Worm (Caenorhabditis elegans): ENCODE results near the gene F43D2.7.

ce11 chrV:14610781-14611180 lies 29.2 kb downstream of the F43D2.7 start:
- no peak for TF ChIP-seq nhr-11 (tag; optimal IDR thresholded peaks at IDR 0.05)
- TF ChIP-seq dsc-1 (tag; optimal IDR thresholded peaks at IDR 0.05): no peak
- no peak for TF ChIP-seq tlp-1 (tag; optimal IDR thresholded peaks at IDR 0.05)
- TF ChIP-seq elt-2 (tag; optimal IDR thresholded peaks at IDR 0.05): no peak
- no peak for TF ChIP-seq nhr-237 (tag; optimal IDR thresholded peaks at IDR 0.05)
- TF ChIP-seq ceh-82 (tag; optimal IDR thresholded peaks at IDR 0.05): no peak

Data from whole organism, L1 larva.